Fruit fly (Drosophila melanogaster) whole organism, embryonic: ENCODE data around the gene CG7557.

ENCODE experiments used
- CG10274 ChIP-seq: fragments of 200-800 bp; sonication (Bioruptor generic); optimal IDR thresholded peaks from 3 replicates; lab custom pipeline; 2017; ENCODE audit warnings: missing biosample characterization, mild to moderate bottlenecking, missing genetic modification characterization
- CG11723 ChIP-seq: fragments of 200-800 bp; sonication (Bioruptor generic); optimal IDR thresholded peaks from 2 replicates; lab custom pipeline; 2017; ENCODE audit warnings: missing biosample characterization, mild to moderate bottlenecking, missing genetic modification characterization
- CG13287 ChIP-seq: fragments of 200-800 bp; sonication (Bioruptor generic); IDR thresholded peaks from 2 replicates; pipeline ENCODE4 v1.3.6; 2022; ENCODE audit warnings: missing biosample characterization, missing genetic modification characterization; ENCODE audit not compliant: partially characterized antibody
- CG13296 ChIP-seq: fragments of 200-800 bp; sonication (Bioruptor generic); optimal IDR thresholded peaks from 3 replicates; lab custom pipeline; 2018; ENCODE audit warnings: missing biosample characterization, mild to moderate bottlenecking, missing genetic modification characterization
- CG14667 ChIP-seq: fragments of 200-800 bp; sonication (Bioruptor generic); IDR thresholded peaks from 2 replicates; pipeline ENCODE4 v1.3.6; 2022; ENCODE audit warnings: missing biosample characterization, missing genetic modification characterization
- CG16779 ChIP-seq: fragments of 200-800 bp; sonication (Bioruptor generic); IDR thresholded peaks from 2 replicates; pipeline ENCODE4 v1.3.6; 2022; ENCODE audit warnings: missing biosample characterization, missing genetic modification characterization
- CG17361 ChIP-seq: fragments of 200-800 bp; sonication (Bioruptor generic); IDR thresholded peaks from 3 replicates; pipeline ENCODE4 v1.3.6; 2022; ENCODE audit warnings: missing biosample characterization, missing genetic modification characterization
- CG17912 ChIP-seq: fragments of 200-800 bp; sonication (Bioruptor generic); optimal IDR thresholded peaks from 2 replicates; lab custom pipeline; 2018; ENCODE audit warnings: missing biosample characterization, mild to moderate bottlenecking, missing genetic modification characterization
- CG2129 ChIP-seq: fragments of 200-800 bp; sonication (Bioruptor generic); IDR thresholded peaks from 2 replicates; pipeline ENCODE4 v1.3.6; 2022; ENCODE audit warnings: missing biosample characterization, missing genetic modification characterization; ENCODE audit not compliant: partially characterized antibody
- CG34224 ChIP-seq: fragments of 200-800 bp; sonication (Bioruptor generic); IDR thresholded peaks from 3 replicates; pipeline ENCODE4 v1.3.6; 2022; ENCODE audit warnings: missing biosample characterization, missing genetic modification characterization; ENCODE audit not compliant: partially characterized antibody
- CG4360 ChIP-seq: fragments of 200-800 bp; sonication (Bioruptor generic); IDR thresholded peaks from 2 replicates; pipeline ENCODE4 v1.3.6; 2022; ENCODE audit warnings: missing biosample characterization, missing genetic modification characterization
- CG4707 ChIP-seq: fragments of 200-800 bp; sonication (Bioruptor generic); optimal IDR thresholded peaks from 2 replicates; lab custom pipeline; 2018; ENCODE audit warnings: missing biosample characterization, mild to moderate bottlenecking, missing genetic modification characterization, moderate library complexity
- CG6175 ChIP-seq: fragments of 200-800 bp; sonication (Bioruptor generic); IDR thresholded peaks from 3 replicates; pipeline ENCODE4 v1.3.6; 2022; ENCODE audit warnings: missing biosample characterization, missing genetic modification characterization
- CG6654 ChIP-seq: fragments of 200-800 bp; sonication (Bioruptor generic); optimal IDR thresholded peaks from 2 replicates; lab custom pipeline; 2017; ENCODE audit warnings: missing biosample characterization, mild to moderate bottlenecking, missing genetic modification characterization
- CG7271 ChIP-seq: fragments of 200-800 bp; sonication (Bioruptor generic); optimal IDR thresholded peaks from 2 replicates; lab custom pipeline; 2018; ENCODE audit warnings: missing biosample characterization, mild to moderate bottlenecking, missing genetic modification characterization, moderate library complexity
- CG8944 ChIP-seq: fragments of 200-800 bp; sonication (Bioruptor generic); optimal IDR thresholded peaks from 3 replicates; lab custom pipeline; 2016; ENCODE audit warnings: missing biosample characterization, missing genetic modification characterization
- CG9797 ChIP-seq: fragments of 200-800 bp; sonication (Bioruptor generic); optimal IDR thresholded peaks from 3 replicates; lab custom pipeline; 2018; ENCODE audit warnings: missing biosample characterization, mild to moderate bottlenecking, missing genetic modification characterization
- CG9817 ChIP-seq: fragments of 200-800 bp; sonication (Bioruptor generic); optimal IDR thresholded peaks from 2 replicates; lab custom pipeline; 2018; ENCODE audit warnings: missing biosample characterization, mild to moderate bottlenecking, missing genetic modification characterization, moderate library complexity
- CHES-1-like ChIP-seq: fragments of 200-800 bp; sonication (Bioruptor generic); optimal IDR thresholded peaks from 2 replicates; lab custom pipeline; 2016; ENCODE audit warnings: missing biosample characterization, missing genetic modification characterization
- D19A ChIP-seq: fragments of 200-800 bp; optimal IDR thresholded peaks from 3 replicates; lab custom pipeline; 2019; ENCODE audit warnings: missing biosample characterization, mild to moderate bottlenecking, missing genetic modification characterization, moderate library complexity
- D19B ChIP-seq: fragments of 200-800 bp; sonication (Bioruptor generic); optimal IDR thresholded peaks from 2 replicates; lab custom pipeline; 2017; ENCODE audit warnings: missing biosample characterization, mild to moderate bottlenecking, missing genetic modification characterization
- HHEX ChIP-seq: fragments of 200-800 bp; sonication (Bioruptor generic); optimal IDR thresholded peaks from 3 replicates; lab custom pipeline; 2017; ENCODE audit warnings: missing biosample characterization, mild to moderate bottlenecking, missing genetic modification characterization, missing genetic modification reagents
- Hey ChIP-seq: fragments of 200-800 bp; sonication (Bioruptor generic); optimal IDR thresholded peaks from 3 replicates; lab custom pipeline; 2018; ENCODE audit warnings: missing biosample characterization, mild to moderate bottlenecking, missing genetic modification characterization
- Hr39 ChIP-seq: fragments of >200 bp; optimal IDR thresholded peaks from 2 replicates; lab custom pipeline; 2017
- Hr51 ChIP-seq, 2 experiments: fragments of 200-800 bp; sonication (Bioruptor generic); optimal IDR thresholded peaks; 2 replicates in 1 of 2; 3 replicates in 1 of 2; lab custom pipeline; 2016 to 2018; ENCODE audit warnings: missing biosample characterization in 2 of 2, missing genetic modification characterization in 2 of 2, mild to moderate bottlenecking in 1 of 2, moderate library complexity in 1 of 2
- Kr ChIP-seq: fragments of 200-800 bp; sonication (Bioruptor generic); optimal IDR thresholded peaks from 2 replicates; lab custom pipeline; 2017; ENCODE audit warnings: missing biosample characterization, mild to moderate bottlenecking, missing genetic modification characterization
- Pdp1 ChIP-seq, 2 experiments: fragments of 200-800 bp; sonication (Bioruptor generic); optimal IDR thresholded peaks; 3 replicates each; lab custom pipeline; 2016; ENCODE audit warnings: missing biosample characterization in 2 of 2, missing genetic modification characterization in 2 of 2, mild to moderate bottlenecking in 1 of 2, moderate library complexity in 1 of 2
- Scr ChIP-seq: fragments of 200-800 bp; sonication (Bioruptor generic); IDR thresholded peaks from 2 replicates; pipeline ENCODE4 v1.3.6; 2022; ENCODE audit warnings: missing biosample characterization, missing genetic modification characterization; ENCODE audit not compliant: partially characterized antibody
- Sin3A ChIP-seq: fragments of >200 bp; optimal IDR thresholded peaks from 2 replicates; lab custom pipeline; 2018
- Sry-δ ChIP-seq: fragments of 200-800 bp; sonication (Bioruptor generic); optimal IDR thresholded peaks from 2 replicates; lab custom pipeline; 2016; ENCODE audit warnings: missing biosample characterization, missing genetic modification characterization
- TFAM ChIP-seq: fragments of 200-800 bp; sonication (Bioruptor generic); optimal IDR thresholded peaks from 2 replicates; lab custom pipeline; 2017; ENCODE audit warnings: missing biosample characterization, missing genetic modification characterization, inconsistent platforms
- az2 ChIP-seq: fragments of 200-800 bp; sonication (Bioruptor generic); optimal IDR thresholded peaks from 3 replicates; lab custom pipeline; 2016; ENCODE audit warnings: missing biosample characterization, missing genetic modification characterization
- bcd ChIP-seq: fragments of 200-800 bp; sonication (Bioruptor generic); optimal IDR thresholded peaks from 2 replicates; lab custom pipeline; 2017; ENCODE audit warnings: missing biosample characterization, mild to moderate bottlenecking, missing genetic modification characterization
- bowl ChIP-seq: fragments of 200-800 bp; sonication (Bioruptor generic); IDR thresholded peaks from 2 replicates; pipeline ENCODE4 v1.3.6; 2022; ENCODE audit warnings: missing biosample characterization, missing genetic modification characterization
- cg ChIP-seq: fragments of 200-800 bp; sonication (Bioruptor generic); optimal IDR thresholded peaks from 3 replicates; lab custom pipeline; 2019; ENCODE audit warnings: missing biosample characterization, mild to moderate bottlenecking, missing genetic modification characterization, moderate library complexity
- dmrt11E ChIP-seq: fragments of 200-800 bp; sonication (Bioruptor generic); optimal IDR thresholded peaks from 3 replicates; lab custom pipeline; 2018; ENCODE audit warnings: missing biosample characterization, mild to moderate bottlenecking, missing genetic modification characterization, moderate library complexity
- emc ChIP-seq: fragments of 200-800 bp; sonication (Bioruptor generic); optimal IDR thresholded peaks from 2 replicates; lab custom pipeline; 2016; ENCODE audit warnings: missing biosample characterization, missing genetic modification characterization
- gcm ChIP-seq: fragments of 200-800 bp; sonication (Bioruptor generic); optimal IDR thresholded peaks from 2 replicates; lab custom pipeline; 2019; ENCODE audit warnings: missing biosample characterization, mild to moderate bottlenecking, missing genetic modification characterization, moderate library complexity
- ham ChIP-seq: fragments of 200-800 bp; sonication (Bioruptor generic); IDR thresholded peaks from 2 replicates; pipeline ENCODE4 v1.3.6; 2022; ENCODE audit warnings: missing biosample characterization, missing genetic modification characterization
- insv ChIP-seq, 2 experiments: fragments of 200-800 bp; sonication (Bioruptor generic); optimal IDR thresholded peaks; 3 replicates each; lab custom pipeline; 2016 to 2018; ENCODE audit warnings: missing biosample characterization in 2 of 2, missing genetic modification characterization in 2 of 2
- jigr1 ChIP-seq: fragments of 200-800 bp; sonication (Bioruptor generic); IDR thresholded peaks from 3 replicates; pipeline ENCODE4 v1.3.6; 2022; ENCODE audit warnings: missing biosample characterization, missing genetic modification characterization
- pan ChIP-seq, 4 experiments: fragments of >200 bp in 3 of 4; fragments of 200-800 bp in 1 of 4; sonication (Bioruptor generic) in 1 of 4; optimal IDR thresholded peaks in 3 of 4; IDR thresholded peaks in 1 of 4; 2 replicates each; pipeline versions ENCODE4 v1.3.6 to Lab custom; 2017 to 2022; ENCODE audit warnings: missing biosample characterization in 2 of 4, missing genetic modification characterization in 2 of 4, mixed read lengths in 1 of 4
- pho ChIP-seq: fragments of 200-800 bp; sonication (Bioruptor generic); optimal IDR thresholded peaks from 2 replicates; lab custom pipeline; 2016; ENCODE audit warnings: missing biosample characterization, missing genetic modification characterization
- salm ChIP-seq: fragments of 200-800 bp; sonication (Bioruptor generic); optimal IDR thresholded peaks from 2 replicates; lab custom pipeline; 2018; ENCODE audit warnings: missing biosample characterization, mild to moderate bottlenecking, missing genetic modification characterization
- seq ChIP-seq: fragments of 200-800 bp; sonication (Bioruptor generic); IDR thresholded peaks from 2 replicates; pipeline ENCODE4 v1.3.6; 2022; ENCODE audit warnings: missing biosample characterization, missing genetic modification characterization
- sqz ChIP-seq: fragments of 200-800 bp; sonication (Bioruptor generic); optimal IDR thresholded peaks from 3 replicates; lab custom pipeline; 2018; ENCODE audit warnings: missing biosample characterization, mild to moderate bottlenecking, missing genetic modification characterization
- stc ChIP-seq: fragments of 200-800 bp; sonication (Bioruptor generic); IDR thresholded peaks from 2 replicates; pipeline ENCODE4 v1.3.6; 2022; ENCODE audit warnings: missing biosample characterization, missing genetic modification characterization
- stwl ChIP-seq: fragments of 200-800 bp; sonication (Bioruptor generic); optimal IDR thresholded peaks from 3 replicates; lab custom pipeline; 2018; ENCODE audit warnings: missing biosample characterization, mild to moderate bottlenecking, missing genetic modification characterization, moderate library complexity
- sug ChIP-seq: fragments of 200-800 bp; optimal IDR thresholded peaks from 2 replicates; lab custom pipeline; 2019; ENCODE audit warnings: missing biosample characterization, mild to moderate bottlenecking, missing genetic modification characterization, moderate library complexity
- vfl ChIP-seq: fragments of 200-800 bp; sonication (Bioruptor generic); optimal IDR thresholded peaks from 2 replicates; lab custom pipeline; 2016; ENCODE audit warnings: missing biosample characterization, missing genetic modification characterization

The CG7557 gene

DNA sequence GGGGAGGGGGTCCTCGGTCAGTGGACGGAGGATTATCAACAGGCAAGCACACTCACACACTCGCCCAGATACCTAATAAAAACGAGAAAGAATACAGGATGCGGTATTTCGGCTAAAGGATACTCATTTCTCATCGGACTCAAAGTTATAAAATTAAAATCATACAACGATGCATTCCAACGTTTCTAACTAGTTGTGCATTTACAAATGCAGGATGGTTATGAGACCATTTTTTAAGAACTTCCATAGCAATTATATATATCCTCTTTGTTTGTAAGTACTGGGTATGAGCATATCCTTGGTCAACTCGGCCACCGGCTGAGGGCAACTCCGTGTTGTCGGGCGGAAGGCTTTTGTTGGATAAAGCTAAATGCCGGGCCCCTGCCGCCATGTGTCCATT lies 42.7 kb upstream of the CG7557 start (continued):
- TF ChIP-seq D19B (GFP tag; lab: Kevin White, UChicago) (peak; percentile 74), gcm (no peak), CG6654 (GFP tag; lab: Kevin White, UChicago) (no peak), Kr (GFP tag; lab: Kevin White, UChicago) (no peak), HHEX (peak; percentile 36), emc (no peak), CG34224 (GFP tag; lab: Robert Waterston, UW) (no peak), Hr39 (lab: Kevin White, UChicago) (no peak), stc (GFP tag; lab: Robert Waterston, UW) (0 out of 2 replicates have a peak, but pooled peaks have one; percentile 29), cg (GFP tag; lab: Kevin White, UChicago) (no peak), stwl (tag; lab: Kevin White, UChicago) (no peak), TFAM (GFP tag; lab: Kevin White, UChicago) (no peak), Sry-δ (GFP tag; lab: Kevin White, UChicago) (no peak), jigr1 (GFP tag; lab: Robert Waterston, UW) (no peak), Hey (no peak), Sin3A (lab: Kevin White, UChicago) (no peak), Pdp1 (GFP tag; optimal IDR thresholded peaks at IDR 0.05; lab: Kevin White, UChicago) (no peak), sqz (GFP tag; lab: Kevin White, UChicago) (no peak), CG7271 (tag; lab: Kevin White, UChicago) (no peak), CG13296 (GFP tag; lab: Kevin White, UChicago) (peak; percentile 2), Scr (no peak), CG8944 (GFP tag; lab: Kevin White, UChicago) (no peak), bowl (GFP tag; lab: Robert Waterston, UW) (no peak), dmrt11E (tag; lab: Kevin White, UChicago) (no peak), seq (GFP tag; lab: Robert Waterston, UW) (0 out of 2 replicates have a peak, but pooled peaks have one; percentile 24), CG16779 (GFP tag; lab: Robert Waterston, UW) (no peak), bcd (GFP tag; lab: Kevin White, UChicago) (peak; percentile 5), CG9817 (tag; lab: Kevin White, UChicago) (no peak), D19A (peak; percentile 9), CG4360 (GFP tag; lab: Robert Waterston, UW) (no peak), pho (GFP tag; lab: Kevin White, UChicago) (peak; percentile 13)

DNA sequence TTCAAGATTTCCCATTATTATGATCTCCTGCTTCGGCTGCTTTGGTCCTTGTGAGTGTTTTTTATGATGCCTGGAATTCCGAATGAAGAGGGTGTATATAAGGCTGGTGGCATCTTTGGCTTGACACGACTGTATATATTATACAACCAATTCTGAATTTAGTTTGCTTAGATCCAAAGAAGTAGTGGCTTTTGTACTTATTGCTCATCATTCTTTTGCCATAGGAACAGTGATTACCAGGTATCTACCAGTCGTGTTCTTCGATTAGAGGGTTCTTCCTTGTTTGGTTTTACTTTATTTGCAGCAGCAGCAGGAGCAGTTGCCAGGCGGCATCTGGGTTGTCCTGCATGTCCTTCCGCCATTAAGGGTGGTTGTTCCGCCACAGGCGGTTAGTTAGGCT lies 41.4 kb upstream of the CG7557 start:
- TF ChIP-seq az2 (GFP tag; lab: Kevin White, UChicago) (peak; percentile 44), salm (tag; lab: Kevin White, UChicago) (no peak), CG14667 (GFP tag; lab: Robert Waterston, UW) (peak; percentile 63), CG4707 (GFP tag; lab: Kevin White, UChicago) (peak; percentile 29), CG9797 (no peak), CG6175 (GFP tag; lab: Robert Waterston, UW) (no peak), CG11723 (GFP tag; lab: Kevin White, UChicago) (no peak), pan (optimal IDR thresholded peaks at IDR 0.05; lab: Kevin White, UChicago) (no peak), pan (GFP tag; optimal IDR thresholded peaks at IDR 0.05 in 1 of 2, IDR thresholded peaks at IDR 0.05 in 1 of 2) (peak in 1 of 2 experiments; percentile 78), vfl (peak; percentile 9), Sry-δ (GFP tag; lab: Kevin White, UChicago) (no peak), CG10274 (GFP tag; lab: Kevin White, UChicago) (no peak), D19A (peak; percentile 58), CHES-1-like (GFP tag; lab: Kevin White, UChicago) (peak; percentile 26), sug (no peak), CG17912 (no peak), ham (GFP tag; lab: Robert Waterston, UW) (no peak), CG17361 (GFP tag; lab: Robert Waterston, UW) (peak; percentile 55; the same call in 2 of the 3 replicates), CG13287 (GFP tag; lab: Robert Waterston, UW) (no peak), Hr51 (GFP tag; optimal IDR thresholded peaks at IDR 0.05; lab: Kevin White, UChicago) (peak; percentile 8 to 54), CG2129 (GFP tag; lab: Robert Waterston, UW) (no peak), insv (GFP tag; optimal IDR thresholded peaks at IDR 0.05; lab: Kevin White, UChicago) (no peak), emc (no peak), HHEX (no peak)
